Worm (Caenorhabditis elegans) whole organism, dauer: ENCODE measurements around the gene ttr-9.

Experiments used
- unc-62 ChIP-seq: sonication (generic microtip); optimal IDR thresholded peaks from 2 replicates; lab custom pipeline; 2017; ENCODE audit warnings: missing biosample characterization, missing genetic modification reagents, missing genetic modification characterization

The ttr-9 gene

DNA sequence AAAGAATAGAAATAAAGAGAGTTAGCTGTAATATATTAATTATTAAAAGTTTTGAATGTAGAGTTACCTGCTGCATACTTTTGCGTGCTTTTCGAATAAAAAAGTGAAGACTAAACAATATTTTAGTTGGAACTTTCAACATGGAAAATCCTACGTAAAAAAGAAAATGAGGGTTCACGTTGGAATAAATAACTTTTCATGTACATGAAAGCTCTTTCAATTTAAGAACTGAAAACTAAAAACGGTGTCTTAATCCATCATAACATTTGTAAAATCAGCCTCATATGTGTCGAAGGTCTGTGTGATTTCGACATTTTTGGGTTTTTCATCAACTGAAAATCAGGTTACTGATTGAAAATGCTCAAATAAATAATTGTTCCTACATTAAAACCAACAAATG is at the start of gene ttr-9:
Gene ttr-9 (minus strand): TSS at position 101 of the 400 bp plus-strand sequence.
- TF ChIP-seq unc-62 (GFP tag; lab: Kevin White, UChicago) = no peak

- TF ChIP-seq unc-62 (GFP tag; lab: Kevin White, UChicago) = no peak
These were observed 39.8 kb upstream of the ttr-9 start, which contains the start of gene T05A1.5 for ce11 chrIV:9545986-9546385. Gene T05A1.5, plus strand, starts transcription at chrIV:9546286.

DNA sequence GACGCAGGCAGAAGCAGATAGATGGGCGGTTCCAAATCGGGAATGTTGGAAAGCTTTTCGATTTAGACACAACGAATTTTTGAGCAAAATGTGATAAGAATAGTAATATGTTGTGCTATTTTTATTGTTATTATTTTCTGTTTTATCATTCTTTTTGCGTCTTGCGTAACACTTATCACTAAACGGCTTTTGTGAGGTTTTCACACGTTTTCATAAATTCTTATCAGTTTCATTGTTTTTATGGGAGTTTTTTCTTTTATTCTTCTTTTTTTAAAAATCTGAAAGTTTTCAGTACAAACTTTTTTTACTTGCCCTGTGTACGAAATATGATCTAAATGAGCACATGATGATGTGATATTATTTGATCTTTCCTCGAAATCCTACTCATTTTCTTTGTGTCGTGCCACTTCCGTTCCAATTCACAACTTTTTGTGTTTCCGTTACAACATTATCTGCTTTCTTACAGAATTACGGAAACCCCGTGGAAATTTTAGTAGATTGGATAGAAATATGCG is 34.2 kb upstream of the ttr-9 start, which contains the start of gene fbl-1:
Gene fbl-1 (plus strand): TSS at position 465 of the 515 bp plus-strand sequence.
- TF ChIP-seq unc-62 (GFP tag; lab: Kevin White, UChicago) = no peak

DNA sequence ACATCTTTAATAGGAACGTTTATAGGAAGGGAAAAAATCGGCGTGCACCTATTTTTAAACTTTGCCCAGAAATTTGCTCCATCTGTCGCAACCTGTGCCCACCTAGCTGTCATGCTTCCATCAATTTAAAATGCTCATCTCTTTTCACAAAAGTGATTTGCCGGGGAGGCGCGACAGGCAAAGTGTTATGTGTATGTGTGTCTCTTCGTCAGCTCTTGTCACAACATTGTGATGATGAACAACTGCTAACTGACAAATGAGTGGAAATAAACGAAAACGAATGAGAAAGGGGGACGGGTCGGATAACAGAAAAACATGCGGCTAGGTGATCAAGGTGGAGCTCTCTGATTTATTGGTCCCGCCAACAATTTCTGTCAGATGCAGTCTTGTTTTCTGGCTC is 32.1 kb upstream of the ttr-9 start:
- no peak for TF ChIP-seq unc-62 (GFP tag; lab: Kevin White, UChicago)

- no peak for TF ChIP-seq unc-62 (GFP tag; lab: Kevin White, UChicago)
These were observed 31.3 kb upstream of the ttr-9 start for ce11 chrIV:9537500-9537899.

- TF ChIP-seq unc-62 (GFP tag; lab: Kevin White, UChicago) = no peak
These were observed 30.0 kb upstream of the ttr-9 start for ce11 chrIV:9536124-9536523.

ce11 chrIV:9535105-9535504 is 29.0 kb upstream of the ttr-9 start:
- TF ChIP-seq unc-62 (GFP tag; lab: Kevin White, UChicago) = no peak

DNA sequence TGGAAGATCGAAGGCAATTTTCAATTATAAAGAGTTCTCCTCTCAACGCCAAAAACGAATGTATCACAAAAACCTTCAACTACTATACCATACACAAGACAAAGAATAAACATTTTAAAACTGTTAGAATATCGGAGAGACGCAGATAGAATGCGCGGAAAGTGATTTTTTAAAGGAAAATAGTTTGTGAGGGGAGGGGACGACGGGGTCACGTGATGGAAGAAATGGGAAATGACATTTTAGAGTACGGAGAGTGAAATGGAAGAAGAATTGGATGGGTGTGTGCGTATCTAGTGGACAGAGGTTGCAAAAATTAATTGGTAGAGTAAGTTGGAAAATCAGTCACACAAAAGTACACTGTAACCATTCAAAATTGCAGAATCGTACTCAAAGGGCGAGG is 28.2 kb upstream of the ttr-9 start:
- no peak for TF ChIP-seq unc-62 (GFP tag; lab: Kevin White, UChicago)

DNA sequence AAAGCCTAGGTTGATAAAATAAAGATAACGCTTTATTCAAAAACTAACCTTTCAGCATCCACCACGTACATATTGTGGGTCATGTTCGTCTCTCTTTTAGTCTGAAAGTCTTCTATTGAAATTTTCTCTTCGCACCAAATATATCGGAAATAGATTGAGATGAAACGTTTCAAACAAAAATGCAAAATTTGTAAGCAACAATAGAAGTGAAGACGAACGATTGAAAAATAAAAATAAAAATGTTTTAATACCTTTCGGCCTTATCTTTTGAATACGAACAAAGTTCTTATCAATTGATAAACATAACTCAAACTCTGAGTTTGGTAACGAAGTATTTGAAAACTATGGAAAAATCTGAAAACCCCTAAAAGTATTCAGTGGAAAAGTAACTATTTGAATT is 26.9 kb upstream of the ttr-9 start, which contains the start of gene F56H11.2:
Gene F56H11.2 (minus strand): TSS at position 101 of the 400 bp plus-strand sequence.
- TF ChIP-seq unc-62 (GFP tag; lab: Kevin White, UChicago) = no peak

ce11 chrIV:9530768-9531167 is 24.6 kb upstream of the ttr-9 start:
- TF ChIP-seq unc-62 (GFP tag; lab: Kevin White, UChicago) = no peak

- TF ChIP-seq unc-62 (GFP tag; lab: Kevin White, UChicago) = no peak
These were observed 23.5 kb upstream of the ttr-9 start, which contains the start of gene elo-7 for ce11 chrIV:9529647-9530046. Gene elo-7, plus strand, starts transcription at chrIV:9529947.

ce11 chrIV:9527002-9527401 is 20.9 kb upstream of the ttr-9 start:
- TF ChIP-seq unc-62 (GFP tag; lab: Kevin White, UChicago) = no peak

DNA sequence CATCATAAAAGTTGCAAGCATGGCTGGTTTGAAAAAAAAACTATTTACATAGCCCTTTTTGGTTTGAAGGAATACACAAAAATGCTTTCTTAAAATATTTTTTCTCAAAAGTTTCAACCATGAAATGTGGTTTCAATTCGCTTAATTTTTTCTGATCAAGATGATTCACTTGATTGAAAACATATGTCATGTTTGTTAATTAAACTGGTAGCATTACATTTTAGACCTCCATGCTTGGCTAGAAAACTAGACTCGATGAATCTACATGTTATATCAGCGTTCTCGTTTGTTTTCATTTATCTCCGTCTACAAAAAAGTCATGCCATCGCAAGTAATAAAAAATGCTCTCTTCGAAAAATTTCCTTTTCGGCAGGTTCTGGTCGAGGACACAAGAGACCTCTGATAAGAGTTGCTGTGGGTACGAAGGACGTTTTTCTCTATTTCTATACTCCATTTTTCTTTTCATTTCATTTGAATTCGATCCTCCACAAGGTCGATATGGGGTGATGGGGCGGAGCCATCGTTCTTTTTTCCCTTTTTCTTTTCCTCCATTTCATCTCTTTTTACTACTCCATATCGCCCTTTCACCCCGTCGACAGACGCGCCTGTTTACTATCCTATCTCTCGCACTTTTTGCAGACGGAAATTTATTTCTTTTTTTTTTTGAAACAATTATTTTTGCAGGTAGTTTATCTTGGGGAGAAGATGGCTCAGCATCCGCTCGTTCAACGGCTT is 19.7 kb upstream of the ttr-9 start, which contains the start of gene elo-1:
Gene elo-1 (plus strand): TSS at position 685 of the 735 bp plus-strand sequence.
- TF ChIP-seq unc-62 (GFP tag; lab: Kevin White, UChicago) = no peak

DNA sequence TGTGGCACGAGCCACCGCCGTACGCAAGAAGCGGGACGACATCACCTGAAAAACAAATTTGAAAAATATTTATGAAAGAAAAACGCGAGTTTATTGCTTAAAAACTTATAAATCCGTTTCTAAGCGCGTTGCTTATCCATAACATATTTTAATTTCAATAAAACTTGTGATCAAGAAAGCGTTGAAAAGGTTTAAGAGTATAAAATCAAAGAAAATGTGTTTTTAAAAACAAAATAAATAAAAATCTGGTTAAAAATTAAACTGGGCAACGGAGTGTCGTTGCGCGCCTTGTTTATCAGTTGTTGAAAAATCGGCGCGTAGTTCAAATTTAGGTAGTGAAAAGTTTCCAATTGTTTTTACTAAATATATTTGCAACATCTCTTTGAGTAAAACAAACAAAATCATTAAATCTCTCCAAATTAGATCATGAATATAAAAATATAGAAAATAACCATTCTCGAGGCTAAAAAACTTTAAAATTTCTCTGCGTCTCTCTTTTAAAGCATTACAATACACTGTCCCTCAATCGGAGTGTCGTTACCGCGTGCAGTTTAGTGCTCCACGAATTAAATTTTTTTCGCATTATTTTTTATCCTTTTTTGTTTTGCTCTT is 18.8 kb upstream of the ttr-9 start, which contains the start of gene ndua-5:
Gene ndua-5 (minus strand): TSS at position 51 of the 612 bp plus-strand sequence.
- no peak for TF ChIP-seq unc-62 (GFP tag; lab: Kevin White, UChicago)

DNA sequence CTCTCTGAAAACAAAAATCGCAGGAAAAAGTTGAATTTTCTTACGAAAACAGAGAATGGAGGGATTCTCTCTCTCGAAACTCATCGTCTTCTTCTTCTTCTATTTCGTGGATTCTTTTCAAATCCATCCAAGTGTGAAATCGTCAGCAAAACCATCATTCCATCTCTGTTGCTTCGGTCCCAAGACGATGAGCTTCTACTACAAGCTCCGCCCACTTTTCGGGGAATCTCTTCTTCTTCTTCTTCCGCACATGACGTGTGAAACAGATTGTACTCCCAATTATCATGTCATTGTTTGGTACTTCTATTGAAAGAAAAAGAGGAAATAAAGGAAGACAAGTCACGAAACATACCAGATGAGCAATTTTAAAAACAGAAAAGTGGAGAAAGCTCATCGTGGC is 17.0 kb upstream of the ttr-9 start:
- no peak for TF ChIP-seq unc-62 (GFP tag; lab: Kevin White, UChicago)

ce11 chrIV:9520629-9521028 is 14.5 kb upstream of the ttr-9 start:
- TF ChIP-seq unc-62 (GFP tag; lab: Kevin White, UChicago) = no peak
